Fruit fly (Drosophila melanogaster): ENCODE results near the gene CG31624.

The CG31624 gene

DNA sequence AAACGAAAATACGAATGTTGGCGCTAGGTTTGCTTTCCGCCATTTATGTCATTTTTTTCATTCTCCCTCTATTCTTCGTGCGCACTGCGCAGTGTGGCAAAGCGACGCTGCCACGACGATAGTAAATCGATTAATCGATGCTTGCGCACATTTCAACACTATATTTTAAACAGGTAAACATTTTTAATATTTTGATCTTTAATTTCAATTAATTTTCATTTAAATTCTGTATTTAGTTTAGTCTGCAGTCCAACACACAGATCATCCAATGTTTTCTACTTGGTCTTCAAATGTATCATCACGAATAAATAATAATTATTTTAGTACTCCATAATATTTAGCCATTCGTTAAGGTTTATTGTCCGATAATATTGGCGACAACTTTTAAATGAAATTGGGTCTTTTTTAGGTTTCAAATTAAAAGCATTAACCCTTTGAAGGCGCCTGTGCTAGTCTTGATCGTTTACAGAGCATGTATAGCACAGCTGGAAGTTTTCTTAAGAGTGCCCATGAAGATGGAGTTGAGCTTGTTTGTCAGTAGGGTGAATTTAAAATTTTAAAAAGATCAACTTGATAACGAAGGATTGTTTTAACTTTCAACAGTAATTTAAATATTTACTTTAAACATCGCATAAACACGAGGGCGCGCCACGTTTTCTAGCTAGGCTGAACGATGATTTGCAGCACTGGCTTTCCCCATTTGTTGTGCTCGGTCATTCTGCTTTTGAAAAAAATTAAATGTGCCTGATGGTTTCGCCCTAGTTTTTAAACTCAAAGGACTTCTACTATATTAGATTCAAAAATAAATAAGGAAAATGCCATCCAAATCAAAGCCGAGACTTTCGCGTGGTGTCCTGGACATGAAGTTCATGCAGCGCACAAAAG is 43.8 kb downstream of the CG31624 start, which contains the start of the genes Mpp6 and E2f2 (continued):
- no peak for TF ChIP-seq Eip74EF (GFP tag; optimal IDR thresholded peaks at IDR 0.05)
- no peak for TF ChIP-seq z (GFP tag; IDR thresholded peaks at IDR 0.05)
- TF ChIP-seq lilli (GFP tag; optimal IDR thresholded peaks at IDR 0.05), result peak; percentile 9
- no peak; the same call in 1 of the 2 replicates for TF ChIP-seq CG4404 (GFP tag; IDR thresholded peaks at IDR 0.05)
- peak; percentile 57; the same call in 2 of the 3 replicates for TF ChIP-seq Doc3 (GFP tag; IDR thresholded peaks at IDR 0.05; ENCODE audit: partially characterized antibody)
- no peak for TF ChIP-seq CG5953 (GFP tag; IDR thresholded peaks at IDR 0.05)
- no peak for TF ChIP-seq sr (GFP tag; IDR thresholded peaks at IDR 0.05)
- TF ChIP-seq CG6854 (GFP tag; optimal IDR thresholded peaks at IDR 0.05), result no peak
- 0 out of 2 replicates have a peak, but pooled peaks have one; percentile 25 for TF ChIP-seq seq (GFP tag; IDR thresholded peaks at IDR 0.05)
- TF ChIP-seq toy (GFP tag; IDR thresholded peaks at IDR 0.05), result no peak
- TF ChIP-seq Usf (GFP tag; optimal IDR thresholded peaks at IDR 0.05), result no peak
- peak; percentile 3; the same call in 1 of the 2 replicates for TF ChIP-seq CG17612 (GFP tag; IDR thresholded peaks at IDR 0.05)
- TF ChIP-seq disco-r (GFP tag; optimal IDR thresholded peaks at IDR 0.05), result no peak
- TF ChIP-seq Dek (tag; optimal IDR thresholded peaks at IDR 0.05), result no peak
- no peak for TF ChIP-seq Mrtf (GFP tag; IDR thresholded peaks at IDR 0.05)
- no peak for TF ChIP-seq pnt (GFP tag; optimal IDR thresholded peaks at IDR 0.05)
- TF ChIP-seq CG32532 (GFP tag; IDR thresholded peaks at IDR 0.05), result peak; percentile 67; the same call in 1 of the 2 replicates
- TF ChIP-seq Xrp1 (GFP tag; IDR thresholded peaks at IDR 0.05), result peak; percentile 58
- no peak for TF ChIP-seq CTCF (GFP tag; optimal IDR thresholded peaks at IDR 0.05)
- TF ChIP-seq CG11504 (tag; optimal IDR thresholded peaks at IDR 0.05), result peak; percentile 18
- no peak for TF ChIP-seq CG13775 (GFP tag; optimal IDR thresholded peaks at IDR 0.05)
- peak; percentile 21 for TF ChIP-seq CG9817 (tag; optimal IDR thresholded peaks at IDR 0.05)
- no peak for TF ChIP-seq CG14965 (GFP tag; optimal IDR thresholded peaks at IDR 0.05; ENCODE audit: borderline replicate concordance)
- no peak for TF ChIP-seq lola (GFP tag; optimal IDR thresholded peaks at IDR 0.05)
- TF ChIP-seq Dad (GFP tag; optimal IDR thresholded peaks at IDR 0.05), result peak; percentile 1
- TF ChIP-seq CG7928 (GFP tag; optimal IDR thresholded peaks at IDR 0.05), result no peak
- peak; percentile 22 for TF ChIP-seq Xbp1 (GFP tag; optimal IDR thresholded peaks at IDR 0.05)
- no peak for TF ChIP-seq C15 (GFP tag; IDR thresholded peaks at IDR 0.05)
- TF ChIP-seq CG12104 (GFP tag; optimal IDR thresholded peaks at IDR 0.05), result peak; percentile 15
- peak; percentile 36 for TF ChIP-seq CG18619 (GFP tag; optimal IDR thresholded peaks at IDR 0.05)
- TF ChIP-seq her (GFP tag; optimal IDR thresholded peaks at IDR 0.05), result no peak
- no peak for TF ChIP-seq bowl (GFP tag; IDR thresholded peaks at IDR 0.05)
- TF ChIP-seq CG4617 (GFP tag; optimal IDR thresholded peaks at IDR 0.05; ENCODE audit: borderline replicate concordance), result peak; percentile 4
- TF ChIP-seq CG6765 (GFP tag; optimal IDR thresholded peaks at IDR 0.05), result no peak
- TF ChIP-seq ems (GFP tag; optimal IDR thresholded peaks at IDR 0.05), result no peak
- TF ChIP-seq h (optimal IDR thresholded peaks at IDR 0.05), result no peak
- no peak for TF ChIP-seq CG2875 (GFP tag; optimal IDR thresholded peaks at IDR 0.05)
- peak; percentile 87 for TF ChIP-seq Dbx (GFP tag; IDR thresholded peaks at IDR 0.05)
- peak; percentile 25 for TF ChIP-seq HLH54F (GFP tag; optimal IDR thresholded peaks at IDR 0.05)
- TF ChIP-seq ssp (GFP tag; IDR thresholded peaks at IDR 0.05), result no peak
- TF ChIP-seq tx (GFP tag; optimal IDR thresholded peaks at IDR 0.05), result no peak
- TF ChIP-seq eyg (GFP tag; optimal IDR thresholded peaks at IDR 0.05), result no peak
- no peak for TF ChIP-seq zen (tag; optimal IDR thresholded peaks at IDR 0.05)
- TF ChIP-seq pan (optimal IDR thresholded peaks at IDR 0.05), result no peak
- TF ChIP-seq pan (GFP tag; optimal IDR thresholded peaks at IDR 0.05 in 1 of 2, IDR thresholded peaks at IDR 0.05 in 1 of 2), result peak in 1 of 2 experiments; percentile 48
- peak; percentile 93 for TF ChIP-seq CG42726 (GFP tag; IDR thresholded peaks at IDR 0.05; ENCODE audit: partially characterized antibody)
- no peak for TF ChIP-seq Atf3 (GFP tag; optimal IDR thresholded peaks at IDR 0.05)
- no peak for TF ChIP-seq pb (GFP tag; optimal IDR thresholded peaks at IDR 0.05)
- no peak for TF ChIP-seq D (optimal IDR thresholded peaks at IDR 0.05)
- TF ChIP-seq D (GFP tag; optimal IDR thresholded peaks at IDR 0.05), result no peak
